Fruit fly (Drosophila melanogaster) whole organism, embryonic: ENCODE data around the gene CG7080.
A peak's percentile ranks its signal among the peaks of the same experiment; 100 is the strongest.

Experiments
- Aef1 ChIP-seq: fragments of 200-800 bp; sonication (Bioruptor generic); IDR thresholded peaks from 3 replicates; pipeline ENCODE4 v1.3.6; 2022; ENCODE audit warnings: missing biosample characterization, missing genetic modification characterization
- Antp ChIP-seq: fragments of 200-800 bp; sonication (Bioruptor generic); optimal IDR thresholded peaks from 3 replicates; lab custom pipeline; 2016; ENCODE audit warnings: missing biosample characterization, missing genetic modification characterization
- Bteb2 ChIP-seq: fragments of 200-800 bp; sonication (Bioruptor generic); optimal IDR thresholded peaks from 2 replicates; lab custom pipeline; 2016; ENCODE audit warnings: missing biosample characterization, missing genetic modification characterization
- CG10462 ChIP-seq: fragments of 200-800 bp; sonication (Bioruptor generic); optimal IDR thresholded peaks from 2 replicates; lab custom pipeline; 2016; ENCODE audit warnings: missing biosample characterization, missing genetic modification characterization
- CG12942 ChIP-seq: fragments of 200-800 bp; sonication (Bioruptor generic); optimal IDR thresholded peaks from 3 replicates; lab custom pipeline; 2016; ENCODE audit warnings: missing biosample characterization, missing genetic modification characterization
- CG14050 ChIP-seq: fragments of 200-800 bp; sonication (Bioruptor generic); IDR thresholded peaks from 3 replicates; pipeline ENCODE4 v1.3.6; 2022; ENCODE audit warnings: missing biosample characterization, missing genetic modification characterization
- CG14710 ChIP-seq: fragments of 200-800 bp; sonication (Bioruptor generic); optimal IDR thresholded peaks from 3 replicates; lab custom pipeline; 2019; ENCODE audit warnings: missing biosample characterization, mild to moderate bottlenecking, missing genetic modification characterization, moderate library complexity
- CG31224 ChIP-seq: fragments of 200-800 bp; sonication (Bioruptor generic); IDR thresholded peaks from 2 replicates; pipeline ENCODE4 v1.3.6; 2022; ENCODE audit warnings: missing biosample characterization, missing genetic modification characterization
- CG3847 ChIP-seq: fragments of 200-800 bp; sonication (Bioruptor generic); IDR thresholded peaks from 2 replicates; pipeline ENCODE4 v1.3.6; 2022; ENCODE audit warnings: missing biosample characterization, missing genetic modification characterization
- CG3995 ChIP-seq: fragments of 200-800 bp; sonication (Bioruptor generic); optimal IDR thresholded peaks from 3 replicates; lab custom pipeline; 2016; ENCODE audit warnings: missing biosample characterization, missing genetic modification characterization
- CG7372 ChIP-seq: fragments of 200-800 bp; sonication (Bioruptor generic); IDR thresholded peaks from 2 replicates; pipeline ENCODE4 v1.3.6; 2022; ENCODE audit warnings: missing biosample characterization, missing genetic modification characterization
- CG7786 ChIP-seq: fragments of 200-800 bp; sonication (Bioruptor generic); optimal IDR thresholded peaks from 2 replicates; lab custom pipeline; 2016; ENCODE audit warnings: missing biosample characterization, missing genetic modification characterization
- CG7839 ChIP-seq: fragments of 200-800 bp; sonication (Bioruptor generic); optimal IDR thresholded peaks from 3 replicates; lab custom pipeline; 2018; ENCODE audit warnings: missing biosample characterization, mild to moderate bottlenecking, missing genetic modification characterization, moderate library complexity
- CG8359 ChIP-seq: fragments of 200-800 bp; sonication (Bioruptor generic); optimal IDR thresholded peaks from 2 replicates; lab custom pipeline; 2017; ENCODE audit warnings: missing biosample characterization, mild to moderate bottlenecking, missing genetic modification characterization, borderline replicate concordance
- CoRest ChIP-seq: fragments of 200-800 bp; sonication (Bioruptor generic); optimal IDR thresholded peaks from 3 replicates; lab custom pipeline; 2018; ENCODE audit warnings: missing biosample characterization, mild to moderate bottlenecking, missing genetic modification characterization, moderate library complexity
- D ChIP-seq, 2 experiments: fragments of 200-800 bp in 1 of 2; fragments of >200 bp in 1 of 2; sonication (Bioruptor generic) in 1 of 2; optimal IDR thresholded peaks; 2 replicates in 1 of 2; 3 replicates in 1 of 2; lab custom pipeline; 2017; ENCODE audit warnings: mild to moderate bottlenecking in 1 of 2, missing biosample characterization in 1 of 2, missing genetic modification characterization in 1 of 2, missing genetic modification reagents in 1 of 2
- Dek ChIP-seq: fragments of 200-800 bp; sonication (Bioruptor generic); optimal IDR thresholded peaks from 3 replicates; lab custom pipeline; 2019; ENCODE audit warnings: missing biosample characterization, mild to moderate bottlenecking, missing genetic modification characterization, moderate library complexity
- Dll ChIP-seq: fragments of 200-800 bp; sonication (Bioruptor generic); IDR thresholded peaks from 4 replicates; pipeline ENCODE4 v1.3.6; 2022; ENCODE audit warnings: missing biosample characterization, missing genetic modification characterization; ENCODE audit not compliant: partially characterized antibody
- ERR ChIP-seq: fragments of 200-800 bp; sonication (Bioruptor generic); optimal IDR thresholded peaks from 2 replicates; lab custom pipeline; 2016; ENCODE audit warnings: missing biosample characterization, missing genetic modification characterization
- Ets65A ChIP-seq: fragments of 200-800 bp; sonication (Bioruptor generic); peaks from one replicate; lab custom pipeline; 2016; ENCODE audit warnings: missing biosample characterization, missing genetic modification characterization
- H2.0 ChIP-seq: fragments of 200-800 bp; sonication (Bioruptor generic); IDR thresholded peaks from 2 replicates; pipeline ENCODE4 v1.3.6; 2022; ENCODE audit warnings: missing biosample characterization, missing genetic modification characterization
- Hr78 ChIP-seq, 2 experiments: fragments of 200-800 bp in 1 of 2; fragments of >200 bp in 1 of 2; sonication (Bioruptor generic) in 1 of 2; optimal IDR thresholded peaks; 2 replicates each; lab custom pipeline; 2017 to 2019; ENCODE audit warnings: missing biosample characterization in 2 of 2, missing genetic modification characterization in 2 of 2, mild to moderate bottlenecking in 1 of 2, moderate library complexity in 1 of 2
- NfI ChIP-seq: fragments of 200-800 bp; sonication (Bioruptor generic); optimal IDR thresholded peaks from 3 replicates; lab custom pipeline; 2018; ENCODE audit warnings: missing biosample characterization, mild to moderate bottlenecking, missing genetic modification characterization, moderate library complexity
- Opbp ChIP-seq: fragments of 200-800 bp; sonication (Bioruptor generic); IDR thresholded peaks from 3 replicates; pipeline ENCODE4 v1.3.6; 2022; ENCODE audit warnings: missing biosample characterization, missing genetic modification characterization; ENCODE audit not compliant: partially characterized antibody
- Sin3A ChIP-seq: fragments of >200 bp; optimal IDR thresholded peaks from 2 replicates; lab custom pipeline; 2018
- Sry-δ ChIP-seq: fragments of 200-800 bp; sonication (Bioruptor generic); optimal IDR thresholded peaks from 2 replicates; lab custom pipeline; 2016; ENCODE audit warnings: missing biosample characterization, missing genetic modification characterization
- TFAM ChIP-seq: fragments of 200-800 bp; sonication (Bioruptor generic); optimal IDR thresholded peaks from 2 replicates; lab custom pipeline; 2017; ENCODE audit warnings: missing biosample characterization, missing genetic modification characterization, inconsistent platforms
- Taf1 ChIP-seq: fragments of 200-800 bp; sonication (Bioruptor generic); IDR thresholded peaks from 2 replicates; pipeline ENCODE4 v1.3.6; 2022; ENCODE audit warnings: missing biosample characterization, missing genetic modification characterization
- ato ChIP-seq: fragments of 200-800 bp; sonication (Bioruptor generic); IDR thresholded peaks from 2 replicates; pipeline ENCODE4 v1.3.6; 2022; ENCODE audit warnings: missing biosample characterization, missing genetic modification characterization; ENCODE audit not compliant: partially characterized antibody
- az2 ChIP-seq: fragments of 200-800 bp; sonication (Bioruptor generic); optimal IDR thresholded peaks from 3 replicates; lab custom pipeline; 2016; ENCODE audit warnings: missing biosample characterization, missing genetic modification characterization
- br ChIP-seq: fragments of >200 bp; optimal IDR thresholded peaks from 2 replicates; lab custom pipeline; 2017
- da ChIP-seq: fragments of 200-800 bp; sonication (Bioruptor generic); optimal IDR thresholded peaks from 2 replicates; lab custom pipeline; 2016; ENCODE audit warnings: missing biosample characterization, missing genetic modification characterization
- ewg ChIP-seq: fragments of 200-800 bp; sonication (Bioruptor generic); optimal IDR thresholded peaks from 3 replicates; lab custom pipeline; 2017; ENCODE audit warnings: mild to moderate bottlenecking, missing biosample characterization, missing genetic modification reagents, missing genetic modification characterization
- ftz-f1 ChIP-seq: fragments of 200-800 bp; sonication (Bioruptor generic); optimal IDR thresholded peaks from 2 replicates; lab custom pipeline; 2016; ENCODE audit warnings: missing biosample characterization, missing genetic modification characterization
- gem ChIP-seq: fragments of 200-800 bp; sonication (Bioruptor generic); optimal IDR thresholded peaks from 2 replicates; lab custom pipeline; 2019; ENCODE audit warnings: missing biosample characterization, mild to moderate bottlenecking, missing genetic modification characterization, moderate library complexity
- gsb-n ChIP-seq: fragments of 200-800 bp; sonication (Bioruptor generic); optimal IDR thresholded peaks from 3 replicates; lab custom pipeline; 2018; ENCODE audit warnings: missing biosample characterization, mild to moderate bottlenecking, missing genetic modification characterization
- hbn ChIP-seq: fragments of 200-800 bp; sonication (Bioruptor generic); IDR thresholded peaks from 2 replicates; pipeline ENCODE4 v1.3.6; 2022; ENCODE audit warnings: missing biosample characterization, missing genetic modification characterization; ENCODE audit not compliant: partially characterized antibody
- jumu ChIP-seq: fragments of 200-800 bp; sonication (Bioruptor generic); optimal IDR thresholded peaks from 3 replicates; lab custom pipeline; 2016; ENCODE audit warnings: missing biosample characterization, missing genetic modification characterization
- kah ChIP-seq: fragments of 200-800 bp; sonication (Bioruptor generic); optimal IDR thresholded peaks from 2 replicates; lab custom pipeline; 2018; ENCODE audit warnings: missing biosample characterization, mild to moderate bottlenecking, missing genetic modification characterization
- kni ChIP-seq: fragments of 200-800 bp; sonication (Bioruptor generic); optimal IDR thresholded peaks from 3 replicates; lab custom pipeline; 2017; ENCODE audit warnings: mild to moderate bottlenecking, missing biosample characterization, missing genetic modification reagents, missing genetic modification characterization
- lov ChIP-seq, 2 experiments: fragments of 200-800 bp in 1 of 2; fragments of >200 bp in 1 of 2; sonication (Bioruptor generic) in 1 of 2; IDR thresholded peaks in 1 of 2; optimal IDR thresholded peaks in 1 of 2; 2 replicates in 1 of 2; 3 replicates in 1 of 2; pipeline versions ENCODE4 v1.3.6 to Lab custom; 2017 to 2022; ENCODE audit warnings: missing biosample characterization in 1 of 2, missing genetic modification characterization in 1 of 2
- nerfin-1 ChIP-seq: fragments of 200-800 bp; sonication (Bioruptor generic); optimal IDR thresholded peaks from 3 replicates; lab custom pipeline; 2019; ENCODE audit warnings: missing biosample characterization, mild to moderate bottlenecking, missing genetic modification characterization, moderate library complexity
- pho ChIP-seq: fragments of 200-800 bp; sonication (Bioruptor generic); optimal IDR thresholded peaks from 2 replicates; lab custom pipeline; 2016; ENCODE audit warnings: missing biosample characterization, missing genetic modification characterization
- pita ChIP-seq: fragments of 200-800 bp; sonication (Bioruptor generic); optimal IDR thresholded peaks from 2 replicates; lab custom pipeline; 2017; ENCODE audit warnings: missing biosample characterization, mild to moderate bottlenecking, missing genetic modification characterization
- pum ChIP-seq: fragments of 200-800 bp; sonication (Bioruptor generic); optimal IDR thresholded peaks from 2 replicates; lab custom pipeline; 2016; ENCODE audit warnings: missing biosample characterization, missing genetic modification characterization
- ranshi ChIP-seq: fragments of 200-800 bp; sonication (Bioruptor generic); IDR thresholded peaks from 2 replicates; pipeline ENCODE4 v1.3.6; 2022; ENCODE audit warnings: missing biosample characterization, missing genetic modification characterization
- wdn ChIP-seq: fragments of 200-800 bp; sonication (Bioruptor generic); IDR thresholded peaks from 2 replicates; pipeline ENCODE4 v1.3.6; 2022; ENCODE audit warnings: missing biosample characterization, missing genetic modification characterization
- zen2 ChIP-seq: fragments of 200-800 bp; sonication (Bioruptor generic); IDR thresholded peaks from 3 replicates; pipeline ENCODE4 v1.3.6; 2022; ENCODE audit warnings: missing biosample characterization, missing genetic modification characterization; ENCODE audit not compliant: partially characterized antibody
- zfh2 ChIP-seq: fragments of 200-800 bp; sonication (Bioruptor generic); optimal IDR thresholded peaks from 2 replicates; lab custom pipeline; 2016; ENCODE audit warnings: missing biosample characterization, missing genetic modification characterization

Gene CG7080

dm6 chr3R:22368077-22368776, 39.1 kb downstream of the CG7080 start (continued):
- TF ChIP-seq hbn (GFP tag; lab: Robert Waterston, UW), result no peak
- TF ChIP-seq CG12942 (GFP tag; lab: Kevin White, UChicago), result no peak
- no peak for TF ChIP-seq CG7839 (tag; lab: Kevin White, UChicago)
- TF ChIP-seq CG3847 (GFP tag; lab: Robert Waterston, UW), result no peak
- TF ChIP-seq lov (optimal IDR thresholded peaks at IDR 0.05; lab: Kevin White, UChicago), result no peak
- TF ChIP-seq lov (GFP tag; IDR thresholded peaks at IDR 0.05; lab: Robert Waterston, UW), result no peak
- TF ChIP-seq CG8359 (GFP tag; lab: Kevin White, UChicago), result no peak
- TF ChIP-seq Taf1 (GFP tag; lab: Robert Waterston, UW), result no peak
- no peak for TF ChIP-seq NfI (GFP tag; lab: Kevin White, UChicago)
- TF ChIP-seq Ets65A (GFP tag; lab: Kevin White, UChicago), result no peak
- no peak for TF ChIP-seq TFAM
- TF ChIP-seq Opbp (GFP tag; lab: Robert Waterston, UW), result no peak
- no peak for TF ChIP-seq Hr78 (GFP tag; optimal IDR thresholded peaks at IDR 0.05; lab: Kevin White, UChicago)
- no peak for TF ChIP-seq pum
- no peak for TF ChIP-seq pho (GFP tag; lab: Kevin White, UChicago)
- TF ChIP-seq ftz-f1 (GFP tag; lab: Kevin White, UChicago), result peak; percentile 99
- TF ChIP-seq CG14710 (tag; lab: Kevin White, UChicago), result peak; percentile 25
- TF ChIP-seq zen2 (GFP tag; lab: Robert Waterston, UW), result 0 out of 3 replicates have a peak, but pooled peaks have one; percentile 42
- no peak for TF ChIP-seq Dek (tag; lab: Kevin White, UChicago)
- TF ChIP-seq Dll (GFP tag; lab: Robert Waterston, UW), result peak; percentile 75
- TF ChIP-seq H2.0 (GFP tag; lab: Robert Waterston, UW), result no peak
- no peak for TF ChIP-seq D (optimal IDR thresholded peaks at IDR 0.05; lab: Kevin White, UChicago)
- TF ChIP-seq D (GFP tag; optimal IDR thresholded peaks at IDR 0.05; lab: Kevin White, UChicago), result no peak
- 0 out of 2 replicates have a peak, but pooled peaks have one; percentile 39 for TF ChIP-seq ato
- TF ChIP-seq pita (GFP tag; lab: Kevin White, UChicago), result no peak
- TF ChIP-seq CG7786 (GFP tag; lab: Kevin White, UChicago), result no peak
- TF ChIP-seq az2, result no peak
- no peak for TF ChIP-seq kah (GFP tag; lab: Kevin White, UChicago)
- TF ChIP-seq CG7372 (GFP tag; lab: Robert Waterston, UW), result no peak
- TF ChIP-seq CoRest (tag; lab: Kevin White, UChicago), result no peak
- peak; percentile 92 for TF ChIP-seq ewg (GFP tag; lab: Kevin White, UChicago)
- no peak for TF ChIP-seq zfh2
- no peak for TF ChIP-seq CG10462 (GFP tag; lab: Kevin White, UChicago)
- TF ChIP-seq Antp (GFP tag; lab: Kevin White, UChicago), result no peak
- TF ChIP-seq gsb-n (tag; lab: Kevin White, UChicago), result no peak
- no peak for TF ChIP-seq Aef1 (GFP tag; lab: Robert Waterston, UW)
- no peak for TF ChIP-seq br (lab: Kevin White, UChicago)
- TF ChIP-seq ERR (GFP tag; lab: Kevin White, UChicago), result peak; percentile 93
- peak; percentile 60 for TF ChIP-seq nerfin-1 (tag; lab: Kevin White, UChicago)
- no peak for TF ChIP-seq Sry-δ (GFP tag; lab: Kevin White, UChicago)
- no peak for TF ChIP-seq kni
- no peak for TF ChIP-seq da (GFP tag; lab: Kevin White, UChicago)
- no peak for TF ChIP-seq CG3995
- TF ChIP-seq ranshi (GFP tag; lab: Robert Waterston, UW), result no peak
- no peak for TF ChIP-seq Bteb2 (GFP tag; lab: Kevin White, UChicago)
- no peak for TF ChIP-seq wdn (GFP tag; lab: Robert Waterston, UW)
- no peak for TF ChIP-seq jumu (GFP tag; lab: Kevin White, UChicago)
- no peak for TF ChIP-seq gem (tag; lab: Kevin White, UChicago)
- no peak for TF ChIP-seq CG14050 (GFP tag; lab: Robert Waterston, UW)
- no peak for TF ChIP-seq Sin3A (lab: Kevin White, UChicago)
- no peak for TF ChIP-seq CG31224 (GFP tag; lab: Robert Waterston, UW)
